Worm (Caenorhabditis elegans) whole organism, L1 larva: ENCODE data around the gene C23G10.10.
A peak's percentile ranks its signal among the peaks of the same experiment; 100 is the strongest.

Source experiments
- C04F5.9 ChIP-seq: sonication (generic microtip); optimal IDR thresholded peaks from 2 replicates; lab custom pipeline; 2016; ENCODE audit warnings: missing genetic modification characterization, missing compliant biosample characterization
- F16B12.6 ChIP-seq: fragments of 150-350 bp; optimal IDR thresholded peaks from 2 replicates; lab custom pipeline; 2014; ENCODE audit warnings: missing biosample characterization, missing genetic modification characterization
- Y116A8C.19 ChIP-seq: sonication (generic microtip); optimal IDR thresholded peaks from 2 replicates; lab custom pipeline; 2016; ENCODE audit warnings: missing compliant biosample characterization, missing genetic modification characterization, borderline replicate concordance
- ama-1 ChIP-seq: fragments of 150-350 bp; optimal IDR thresholded peaks from 2 replicates; lab custom pipeline; 2014
- blmp-1 ChIP-seq: fragments of 150-350 bp; optimal IDR thresholded peaks from 2 replicates; lab custom pipeline; 2014; ENCODE audit warnings: missing biosample characterization, missing genetic modification characterization
- ceh-63 ChIP-seq: fragments of 200-800 bp; sonication (Bioruptor generic); optimal IDR thresholded peaks from 2 replicates; lab custom pipeline; 2018; ENCODE audit warnings: mild to moderate bottlenecking, missing genetic modification characterization, missing compliant biosample characterization
- ceh-8 ChIP-seq: fragments of 200-800 bp; sonication (Bioruptor generic); optimal IDR thresholded peaks from 2 replicates; lab custom pipeline; 2018; ENCODE audit warnings: mild to moderate bottlenecking, missing genetic modification characterization, moderate library complexity, missing compliant biosample characterization
- ceh-82 ChIP-seq, 3 experiments: fragments of 150-350 bp in 1 of 3; sonication (generic microtip) in 2 of 3; optimal IDR thresholded peaks; 2 replicates each; lab custom pipeline; 2014 to 2017; ENCODE audit warnings: missing biosample characterization in 3 of 3, missing genetic modification characterization in 3 of 3
- ceh-88 ChIP-seq: fragments of 200-800 bp; sonication (Bioruptor generic); IDR thresholded peaks from 2 replicates; pipeline ENCODE4 v1.3.6; 2022; ENCODE audit warnings: missing genetic modification characterization, missing compliant biosample characterization
- ceh-90 ChIP-seq: sonication (generic microtip); optimal IDR thresholded peaks from 2 replicates; lab custom pipeline; 2016; ENCODE audit warnings: missing genetic modification characterization, missing compliant biosample characterization
- dsc-1 ChIP-seq: sonication (generic microtip); optimal IDR thresholded peaks from 2 replicates; lab custom pipeline; 2016; ENCODE audit warnings: mild to moderate bottlenecking, missing genetic modification characterization, missing compliant biosample characterization
- efl-1 ChIP-seq, 4 experiments: fragments of 150-350 bp; optimal IDR thresholded peaks in 3 of 4; peaks in 1 of 4; 1 replicate in 1 of 4; 2 replicates in 3 of 4; lab custom pipeline; 2014; ENCODE audit warnings: missing biosample characterization in 2 of 4, missing genetic modification characterization in 2 of 4, missing genetic modification reagents in 2 of 4
- efl-3 ChIP-seq: fragments of 200-800 bp; sonication (Bioruptor generic); optimal IDR thresholded peaks from 2 replicates; lab custom pipeline; 2018; ENCODE audit warnings: mild to moderate bottlenecking, missing genetic modification characterization, missing compliant biosample characterization
- egl-13 ChIP-seq: sonication (generic microtip); optimal IDR thresholded peaks from 2 replicates; lab custom pipeline; 2016; ENCODE audit warnings: missing genotype, missing genetic modification reagents, missing genetic modification characterization, missing compliant biosample characterization
- elt-2 ChIP-seq: sonication (generic microtip); optimal IDR thresholded peaks from 2 replicates; lab custom pipeline; 2016; ENCODE audit warnings: missing genetic modification characterization, mild to moderate bottlenecking, inconsistent platforms, missing compliant biosample characterization, missing genetic modification reagents
- elt-3 ChIP-seq, 6 experiments: fragments of 150-350 bp in 1 of 6; sonication (generic microtip); optimal IDR thresholded peaks; 2 replicates each; lab custom pipeline; 2017 to 2018; ENCODE audit warnings: missing biosample characterization in 6 of 6, missing genetic modification characterization in 6 of 6, inconsistent platforms in 1 of 6
- ets-5 ChIP-seq: fragments of 200-800 bp; sonication (Bioruptor generic); IDR thresholded peaks from 2 replicates; pipeline ENCODE4 v1.3.6; 2022; ENCODE audit warnings: missing genetic modification characterization, missing compliant biosample characterization
- fkh-10 ChIP-seq: sonication (generic microtip); optimal IDR thresholded peaks from 2 replicates; lab custom pipeline; 2017; ENCODE audit warnings: missing biosample characterization, missing genetic modification reagents, missing genetic modification characterization
- fkh-4 ChIP-seq: sonication (generic microtip); optimal IDR thresholded peaks from 2 replicates; lab custom pipeline; 2016; ENCODE audit warnings: missing compliant biosample characterization, missing genetic modification characterization, borderline replicate concordance
- fkh-8 ChIP-seq: sonication (generic microtip); optimal IDR thresholded peaks from 2 replicates; lab custom pipeline; 2016; ENCODE audit warnings: mild to moderate bottlenecking, missing genetic modification characterization, missing compliant biosample characterization
- hlh-17 ChIP-seq: fragments of 200-800 bp; sonication (Bioruptor generic); optimal IDR thresholded peaks from 2 replicates; lab custom pipeline; 2018; ENCODE audit warnings: missing genetic modification characterization, mild to moderate bottlenecking, missing compliant biosample characterization, moderate library complexity, borderline replicate concordance
- hlh-4 ChIP-seq: sonication (generic microtip); optimal IDR thresholded peaks from 2 replicates; lab custom pipeline; 2016; ENCODE audit warnings: mild to moderate bottlenecking, missing genetic modification characterization, missing compliant biosample characterization
- hpl-2 ChIP-seq: fragments of 150-350 bp; optimal IDR thresholded peaks from 2 replicates; lab custom pipeline; 2014; ENCODE audit warnings: missing biosample characterization, missing genetic modification reagents, missing genetic modification characterization
- irx-1 ChIP-seq: sonication (generic microtip); optimal IDR thresholded peaks from 2 replicates; lab custom pipeline; 2016; ENCODE audit warnings: missing genetic modification characterization, missing compliant biosample characterization
- jun-1 ChIP-seq: fragments of 150-350 bp; optimal IDR thresholded peaks from 2 replicates; lab custom pipeline; 2014; ENCODE audit warnings: missing biosample characterization, missing genetic modification reagents, missing genetic modification characterization
- lin-13 ChIP-seq: fragments of 150-350 bp; optimal IDR thresholded peaks from 2 replicates; lab custom pipeline; 2014; ENCODE audit warnings: missing biosample characterization, missing genetic modification reagents, missing genetic modification characterization
- lin-15B ChIP-seq: fragments of 150-350 bp; sonication (generic microtip); optimal IDR thresholded peaks from 3 replicates; lab custom pipeline; 2014; ENCODE audit warnings: missing biosample characterization, missing genetic modification characterization
- mep-1 ChIP-seq: fragments of 150-350 bp; optimal IDR thresholded peaks from 2 replicates; lab custom pipeline; 2014; ENCODE audit warnings: missing biosample characterization, missing genetic modification characterization
- nhr-11 ChIP-seq: fragments of 150-350 bp; optimal IDR thresholded peaks from 2 replicates; lab custom pipeline; 2014; ENCODE audit warnings: missing biosample characterization, missing genetic modification characterization
- nhr-237 ChIP-seq: fragments of 150-350 bp; optimal IDR thresholded peaks from 2 replicates; lab custom pipeline; 2014; ENCODE audit warnings: missing biosample characterization, missing genetic modification characterization
- nhr-28 ChIP-seq: fragments of 150-350 bp; optimal IDR thresholded peaks from 2 replicates; lab custom pipeline; 2014; ENCODE audit warnings: missing biosample characterization, missing genetic modification characterization
- nhr-47 ChIP-seq: sonication (generic microtip); optimal IDR thresholded peaks from 2 replicates; lab custom pipeline; 2016; ENCODE audit warnings: mild to moderate bottlenecking, missing genetic modification characterization, moderate library complexity, missing compliant biosample characterization
- nhr-71 ChIP-seq: sonication (generic microtip); optimal IDR thresholded peaks from 2 replicates; lab custom pipeline; 2016; ENCODE audit warnings: mild to moderate bottlenecking, missing genetic modification characterization, moderate library complexity, missing compliant biosample characterization
- nhr-76 ChIP-seq: sonication (generic microtip); optimal IDR thresholded peaks from 2 replicates; lab custom pipeline; 2017; ENCODE audit warnings: missing biosample characterization, missing genetic modification characterization
- nhr-85 ChIP-seq: sonication (generic microtip); peaks from one replicate; lab custom pipeline; 2016; ENCODE audit warnings: missing genetic modification characterization, inconsistent platforms, missing compliant biosample characterization
- pax-3 ChIP-seq: fragments of 200-800 bp; sonication (Bioruptor generic); optimal IDR thresholded peaks from 2 replicates; lab custom pipeline; 2018; ENCODE audit warnings: mild to moderate bottlenecking, missing genetic modification characterization, moderate library complexity, missing compliant biosample characterization
- snpc-4 ChIP-seq: fragments of 150-350 bp; optimal IDR thresholded peaks from 2 replicates; lab custom pipeline; 2014; ENCODE audit warnings: missing biosample characterization, missing genetic modification characterization
- sox-4 ChIP-seq: sonication (generic microtip); optimal IDR thresholded peaks from 2 replicates; lab custom pipeline; 2016; ENCODE audit warnings: missing genetic modification characterization, missing compliant biosample characterization
- sup-37 ChIP-seq: fragments of 200-800 bp; sonication (Bioruptor generic); optimal IDR thresholded peaks from 2 replicates; lab custom pipeline; 2018; ENCODE audit warnings: mild to moderate bottlenecking, missing genetic modification characterization, missing compliant biosample characterization
- swsn-7 ChIP-seq: sonication (generic microtip); optimal IDR thresholded peaks from 2 replicates; lab custom pipeline; 2016; ENCODE audit warnings: missing genetic modification characterization, missing compliant biosample characterization
- unc-130 ChIP-seq: fragments of 150-350 bp; optimal IDR thresholded peaks from 2 replicates; lab custom pipeline; 2017; ENCODE audit warnings: missing biosample characterization, missing genetic modification characterization, inconsistent platforms
- unc-62 ChIP-seq: fragments of 150-350 bp; optimal IDR thresholded peaks from 2 replicates; lab custom pipeline; 2014; ENCODE audit warnings: missing biosample characterization, missing genetic modification reagents, missing genetic modification characterization
- unc-86 ChIP-seq: sonication (generic microtip); optimal IDR thresholded peaks from 2 replicates; lab custom pipeline; 2016; ENCODE audit warnings: missing genetic modification characterization, missing compliant biosample characterization
- unc-98 ChIP-seq: fragments of 200-800 bp; sonication (Bioruptor generic); IDR thresholded peaks from 2 replicates; pipeline ENCODE4 v1.3.6; 2022; ENCODE audit warnings: missing genetic modification characterization, missing compliant biosample characterization
- vab-15 ChIP-seq: sonication (generic microtip); optimal IDR thresholded peaks from 2 replicates; lab custom pipeline; 2017; ENCODE audit warnings: missing genotype, mild to moderate bottlenecking, missing genetic modification characterization, missing compliant biosample characterization
- xbp-1 ChIP-seq: sonication (generic microtip); optimal IDR thresholded peaks from 2 replicates; lab custom pipeline; 2016; ENCODE audit warnings: missing genetic modification characterization, missing compliant biosample characterization
- zip-4 ChIP-seq: fragments of 200-800 bp; sonication (Bioruptor generic); optimal IDR thresholded peaks from 2 replicates; lab custom pipeline; 2018; ENCODE audit warnings: mild to moderate bottlenecking, missing genetic modification characterization, moderate library complexity, missing compliant biosample characterization
- ztf-11 ChIP-seq, 2 experiments: sonication (generic microtip); optimal IDR thresholded peaks; 2 replicates each; lab custom pipeline; 2016 to 2017; ENCODE audit warnings: missing genetic modification characterization in 2 of 2, missing biosample characterization in 1 of 2, missing compliant biosample characterization in 1 of 2

C23G10.10 gene

ce11 chrIII:6213915-6214314, at the start of gene C23G10.10:
TSS of gene C23G10.10 (minus strand) at chrIII:6214015.
- no peak for TF ChIP-seq ceh-88 (GFP tag; lab: Robert Waterston, UW)
- TF ChIP-seq sup-37 (GFP tag; lab: Kevin White, UChicago): no peak
- no peak for TF ChIP-seq ceh-90 (tag; lab: Kevin White, UChicago)
- TF ChIP-seq unc-130 (tag; lab: Kevin White, UChicago): no peak
- TF ChIP-seq nhr-47 (tag; lab: Kevin White, UChicago): no peak
- peak; percentile 34 for TF ChIP-seq fkh-8 (tag; lab: Kevin White, UChicago)
- no peak for TF ChIP-seq ets-5 (GFP tag; lab: Robert Waterston, UW)
- no peak for TF ChIP-seq lin-13 (GFP tag; lab: Kevin White, UChicago)

- TF ChIP-seq ztf-11 (tag; optimal IDR thresholded peaks at IDR 0.05; lab: Kevin White, UChicago): no peak
- no peak for TF ChIP-seq fkh-8 (tag; lab: Kevin White, UChicago)
- TF ChIP-seq hlh-17: no peak
- TF ChIP-seq swsn-7 (tag; lab: Kevin White, UChicago): no peak
- TF ChIP-seq xbp-1: no peak
- no peak for TF ChIP-seq vab-15 (tag; lab: Kevin White, UChicago)
- TF ChIP-seq fkh-4 (tag; lab: Kevin White, UChicago): no peak
- no peak for TF ChIP-seq ceh-82 (tag; optimal IDR thresholded peaks at IDR 0.05; lab: Kevin White, UChicago)
- no peak for TF ChIP-seq nhr-47 (tag; lab: Kevin White, UChicago)
- TF ChIP-seq irx-1 (tag; lab: Kevin White, UChicago): no peak
- no peak for TF ChIP-seq zip-4 (GFP tag; lab: Kevin White, UChicago)
- TF ChIP-seq egl-13 (tag; lab: Kevin White, UChicago): no peak
- TF ChIP-seq lin-15B (tag; lab: Kevin White, UChicago): no peak
- TF ChIP-seq mep-1 (tag; lab: Kevin White, UChicago): no peak
- no peak for TF ChIP-seq ceh-8
These were observed 48.2 kb upstream of the C23G10.10 start, which contains the start of gene srg-4 for ce11 chrIII:6261985-6262384. TSS of gene srg-4 (minus strand) at chrIII:6262085.

ce11 chrIII:6260115-6260514, 46.3 kb upstream of the C23G10.10 start, which contains the start of gene srg-2:
TSS of gene srg-2 (minus strand) at chrIII:6260215.
- TF ChIP-seq ceh-88 (GFP tag; lab: Robert Waterston, UW) (no peak), elt-3 (tag; optimal IDR thresholded peaks at IDR 0.05; lab: Kevin White, UChicago) (no peak), nhr-85 (no peak), efl-3 (GFP tag; lab: Kevin White, UChicago) (no peak), dsc-1 (tag; lab: Kevin White, UChicago) (no peak), nhr-47 (tag; lab: Kevin White, UChicago) (no peak), nhr-11 (tag; lab: Kevin White, UChicago) (no peak), ets-5 (GFP tag; lab: Robert Waterston, UW) (no peak), nhr-76 (no peak), ceh-63 (no peak), snpc-4 (tag; lab: Kevin White, UChicago) (no peak), nhr-237 (tag; lab: Kevin White, UChicago) (no peak), sox-4 (no peak), jun-1 (tag; lab: Kevin White, UChicago) (no peak), fkh-10 (GFP tag; lab: Kevin White, UChicago) (no peak), pax-3 (tag; lab: Kevin White, UChicago) (no peak)

- TF ChIP-seq hpl-2: no peak
- no peak for TF ChIP-seq efl-1 (optimal IDR thresholded peaks at IDR 0.05; lab: Kevin White, UChicago)
- no peak for TF ChIP-seq efl-1 (GFP tag; optimal IDR thresholded peaks at IDR 0.05 in 1 of 2; lab: Kevin White, UChicago)
- no peak for TF ChIP-seq C04F5.9
- no peak for TF ChIP-seq hlh-4 (tag; lab: Kevin White, UChicago)
- no peak for TF ChIP-seq nhr-76
- no peak for TF ChIP-seq nhr-71 (tag; lab: Kevin White, UChicago)
- no peak for TF ChIP-seq unc-86
- TF ChIP-seq blmp-1: no peak
- TF ChIP-seq ceh-82 (tag; optimal IDR thresholded peaks at IDR 0.05; lab: Kevin White, UChicago): no peak
- no peak for TF ChIP-seq nhr-28
- no peak for TF ChIP-seq efl-3 (GFP tag; lab: Kevin White, UChicago)
- TF ChIP-seq Y116A8C.19 (tag; lab: Kevin White, UChicago): no peak
- TF ChIP-seq unc-98 (GFP tag; lab: Robert Waterston, UW): no peak
- no peak for TF ChIP-seq ama-1 (lab: Kevin White, UChicago)
- TF ChIP-seq unc-62 (GFP tag; lab: Kevin White, UChicago): no peak
- no peak for TF ChIP-seq F16B12.6 (tag; lab: Kevin White, UChicago)
- no peak for TF ChIP-seq elt-2 (tag; lab: Kevin White, UChicago)
- TF ChIP-seq xbp-1: no peak
These were observed 44.4 kb upstream of the C23G10.10 start, which contains the start of gene srg-1 for ce11 chrIII:6258262-6258661. TSS of gene srg-1 (minus strand) at chrIII:6258362.
